Fruit fly (Drosophila melanogaster): ENCODE results near the gene Cp15.
A peak's percentile ranks its signal among the peaks of the same experiment; 100 is the strongest.

The Cp15 gene

DNA sequence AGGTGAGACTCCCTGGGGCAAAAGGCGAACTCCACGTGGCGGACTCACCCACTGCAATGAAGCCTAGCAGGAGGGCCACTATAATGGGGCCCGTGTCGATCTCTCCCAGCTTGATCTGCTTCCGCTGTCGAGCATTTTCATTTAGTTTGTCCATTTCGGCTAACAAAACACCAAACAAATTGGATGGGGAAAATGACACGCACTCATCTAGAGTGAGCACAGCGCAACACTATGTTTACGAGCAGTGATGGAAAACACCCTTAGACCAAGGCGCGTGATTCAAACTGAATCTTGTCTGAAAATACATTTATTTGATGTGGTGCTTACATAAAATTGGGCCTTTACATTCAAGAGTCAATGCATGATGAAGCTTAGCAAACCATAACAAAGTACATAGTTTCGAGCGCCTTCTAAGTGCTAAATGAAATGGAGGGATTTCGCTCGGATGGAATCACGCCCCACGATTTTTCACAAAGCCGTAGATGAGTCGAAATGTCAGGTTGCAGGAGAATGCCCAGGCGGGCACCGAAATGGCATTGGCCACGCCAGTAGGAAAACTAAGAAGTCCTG is 8.2 kb upstream of the Cp15 start, which contains the start of gene SrpRbeta (continued):
- TF ChIP-seq Vsx1 (GFP tag; optimal IDR thresholded peaks at IDR 0.05) (no peak), sna (GFP tag; IDR thresholded peaks at IDR 0.05; ENCODE audit: partially characterized antibody) (no peak), CG10267 (tag; optimal IDR thresholded peaks at IDR 0.05) (peak; percentile 90), CG4617 (GFP tag; optimal IDR thresholded peaks at IDR 0.05; ENCODE audit: borderline replicate concordance) (peak; percentile 22), Jarid2 (GFP tag; optimal IDR thresholded peaks at IDR 0.05) (no peak), CG7745 (tag; optimal IDR thresholded peaks at IDR 0.05) (no peak), CG4707 (GFP tag; optimal IDR thresholded peaks at IDR 0.05) (no peak), slbo (GFP tag; IDR thresholded peaks at IDR 0.05) (peak; percentile 52; the same call in 1 of the 2 replicates), CG15696 (tag; optimal IDR thresholded peaks at IDR 0.05) (no peak), chn (GFP tag; optimal IDR thresholded peaks at IDR 0.05) (no peak), ro (GFP tag; IDR thresholded peaks at IDR 0.05) (no peak), Scr (GFP tag; IDR thresholded peaks at IDR 0.05; ENCODE audit: partially characterized antibody) (no peak), CG30020 (tag; optimal IDR thresholded peaks at IDR 0.05) (no peak), sisA (GFP tag; IDR thresholded peaks at IDR 0.05) (no peak), Meics (GFP tag; optimal IDR thresholded peaks at IDR 0.05) (peak; percentile 17), CG11093 (GFP tag; IDR thresholded peaks at IDR 0.05) (no peak), tll (GFP tag; optimal IDR thresholded peaks at IDR 0.05) (no peak), NC2β (GFP tag; optimal IDR thresholded peaks at IDR 0.05) (peak; percentile 29), cwo (GFP tag; optimal IDR thresholded peaks at IDR 0.05) (no peak), CkIIα-i1 (GFP tag; IDR thresholded peaks at IDR 0.05) (no peak), az2 (GFP tag; optimal IDR thresholded peaks at IDR 0.05) (no peak), D (optimal IDR thresholded peaks at IDR 0.05) (no peak), D (GFP tag; optimal IDR thresholded peaks at IDR 0.05) (no peak), inv (GFP tag; IDR thresholded peaks at IDR 0.05; ENCODE audit: partially characterized antibody) (no peak), Drgx (GFP tag; IDR thresholded peaks at IDR 0.05) (no peak), wdn (GFP tag; IDR thresholded peaks at IDR 0.05) (no peak), H2.0 (GFP tag; IDR thresholded peaks at IDR 0.05) (peak; percentile 13; the same call in 1 of the 2 replicates), grau (tag; optimal IDR thresholded peaks at IDR 0.05) (peak; percentile 17), sens-2 (GFP tag; IDR thresholded peaks at IDR 0.05) (no peak), Asciz (GFP tag; optimal IDR thresholded peaks at IDR 0.05) (no peak), MBD-R2 (GFP tag; IDR thresholded peaks at IDR 0.05) (peak; percentile 63; the same call in 1 of the 2 replicates), Lim3 (GFP tag; IDR thresholded peaks at IDR 0.05) (no peak)

DNA sequence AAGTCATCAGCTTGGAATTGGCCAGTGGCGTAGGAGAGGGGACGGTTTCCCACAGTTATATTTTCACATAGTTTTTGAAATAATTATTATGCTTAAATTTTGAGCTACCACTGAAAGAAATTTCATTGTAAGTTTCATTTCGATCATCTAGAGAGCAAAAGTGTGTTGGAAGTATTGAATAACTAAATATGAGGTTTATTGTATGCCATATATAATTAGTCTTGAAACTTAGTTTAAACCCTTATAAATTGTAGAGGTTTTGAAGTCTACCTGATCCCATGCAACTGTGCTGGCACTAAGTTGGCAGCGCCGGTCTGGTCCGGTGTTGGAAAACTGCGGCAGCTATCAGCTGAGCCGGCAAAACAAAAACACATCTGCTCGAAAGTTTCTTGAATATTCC is 7.1 kb upstream of the Cp15 start, which contains the start of the genes CG32022 and CG6511:
CG32022 (minus strand) TSS at position 128 of the 400 bp plus-strand sequence.
CG6511 (plus strand) TSS at position 180 of the 400 bp plus-strand sequence.
- peak; percentile 91 for TF ChIP-seq ssp (GFP tag; IDR thresholded peaks at IDR 0.05)
- TF ChIP-seq CG31365 (tag; optimal IDR thresholded peaks at IDR 0.05): peak; percentile 71
- TF ChIP-seq Mrtf (GFP tag; IDR thresholded peaks at IDR 0.05): peak; percentile 95
- TF ChIP-seq CG12236 (GFP tag; optimal IDR thresholded peaks at IDR 0.05): peak; percentile 94
- TF ChIP-seq bowl (GFP tag; IDR thresholded peaks at IDR 0.05): peak; percentile 80
- TF ChIP-seq CG6254 (GFP tag; optimal IDR thresholded peaks at IDR 0.05): peak; percentile 82
- TF ChIP-seq Sin3A (optimal IDR thresholded peaks at IDR 0.05): peak; percentile 93
- TF ChIP-seq pnt (GFP tag; optimal IDR thresholded peaks at IDR 0.05): peak; percentile 98
- TF ChIP-seq wdn (GFP tag; IDR thresholded peaks at IDR 0.05): peak; percentile 93
- no peak for TF ChIP-seq hbn (GFP tag; IDR thresholded peaks at IDR 0.05; ENCODE audit: partially characterized antibody)
- no peak for TF ChIP-seq sim (GFP tag; IDR thresholded peaks at IDR 0.05)
- TF ChIP-seq CG11456 (GFP tag; IDR thresholded peaks at IDR 0.05): peak; percentile 95
- no peak for TF ChIP-seq abd-A (tag; optimal IDR thresholded peaks at IDR 0.05)
- peak; percentile 97 for TF ChIP-seq Dbx (GFP tag; IDR thresholded peaks at IDR 0.05)
- peak; percentile 97 for TF ChIP-seq Rfx (GFP tag; IDR thresholded peaks at IDR 0.05)
- peak; percentile 97 for TF ChIP-seq Bteb2 (GFP tag; optimal IDR thresholded peaks at IDR 0.05)
- peak; percentile 91 for TF ChIP-seq p53 (GFP tag; optimal IDR thresholded peaks at IDR 0.05)
- TF ChIP-seq CG6854 (GFP tag; optimal IDR thresholded peaks at IDR 0.05): peak; percentile 92
- TF ChIP-seq CG31441 (GFP tag; IDR thresholded peaks at IDR 0.05): peak; percentile 94
- peak; percentile 99 for TF ChIP-seq bab2 (GFP tag; optimal IDR thresholded peaks at IDR 0.05)
- TF ChIP-seq eve (GFP tag; optimal IDR thresholded peaks at IDR 0.05): peak in 1 of 2 experiments; percentile 44

Data from whole organism, embryonic.